Fruit fly (Drosophila melanogaster) Kc167 (cell line): ENCODE results near the gene CG34263.

ENCODE experiments used
- Myc ChIP-seq: fragments of >200 bp; optimal IDR thresholded peaks from 2 replicates; lab custom pipeline; 2017; ENCODE audit warnings: missing external identifiers
- Sin3A ChIP-seq: fragments of >200 bp; optimal IDR thresholded peaks from 2 replicates; lab custom pipeline; 2018; ENCODE audit warnings: missing external identifiers
- h ChIP-seq: fragments of >200 bp; optimal IDR thresholded peaks from 3 replicates; lab custom pipeline; 2018; ENCODE audit warnings: missing external identifiers
- insv ChIP-seq: fragments of >200 bp; optimal IDR thresholded peaks from 3 replicates; lab custom pipeline; 2018; ENCODE audit warnings: missing external identifiers
- psq ChIP-seq: fragments of >200 bp; optimal IDR thresholded peaks from 2 replicates; lab custom pipeline; 2017; ENCODE audit warnings: missing external identifiers
- ttk ChIP-seq: sonication (Bioruptor generic); optimal IDR thresholded peaks from 2 replicates; lab custom pipeline; 2017; ENCODE audit warnings: missing external identifiers

Gene CG34263

dm6 chr3L:257618-258475 lies 7.9 kb downstream of the CG34263 start, which contains the start of the genes DIP2 and wac:
TSS of gene DIP2 (minus strand) at chr3L:257954.
TSS of gene wac (plus strand) at chr3L:258176.
- TF ChIP-seq psq (lab: Kevin White, UChicago): no peak
- TF ChIP-seq Myc: no peak
- no peak for TF ChIP-seq Sin3A (lab: Kevin White, UChicago)
- TF ChIP-seq h (lab: Kevin White, UChicago): no peak
- TF ChIP-seq ttk (lab: Kevin White, UChicago): no peak
- no peak for TF ChIP-seq insv (lab: Kevin White, UChicago)

- no peak for TF ChIP-seq ttk (lab: Kevin White, UChicago)
- no peak for TF ChIP-seq Sin3A (lab: Kevin White, UChicago)
- no peak for TF ChIP-seq insv (lab: Kevin White, UChicago)
- TF ChIP-seq h (lab: Kevin White, UChicago): no peak
- no peak for TF ChIP-seq Myc
- no peak for TF ChIP-seq psq (lab: Kevin White, UChicago)
Observed at dm6 chr3L:248226-248758, 17.4 kb downstream of the CG34263 start.

- no peak for TF ChIP-seq Sin3A (lab: Kevin White, UChicago)
- TF ChIP-seq psq (lab: Kevin White, UChicago): no peak
- no peak for TF ChIP-seq ttk (lab: Kevin White, UChicago)
- no peak for TF ChIP-seq h (lab: Kevin White, UChicago)
- no peak for TF ChIP-seq Myc
- TF ChIP-seq insv (lab: Kevin White, UChicago): no peak
Observed at dm6 chr3L:247482-248225, 18.1 kb downstream of the CG34263 start, which contains the start of gene mthl14. TSS of gene mthl14 (plus strand) at chr3L:247491.

dm6 chr3L:246644-247199 lies 19.0 kb downstream of the CG34263 start:
- TF ChIP-seq Myc (no peak), Sin3A (lab: Kevin White, UChicago) (no peak), ttk (lab: Kevin White, UChicago) (no peak), psq (lab: Kevin White, UChicago) (no peak), h (lab: Kevin White, UChicago) (no peak), insv (lab: Kevin White, UChicago) (no peak)

dm6 chr3L:234337-234736 lies 31.4 kb downstream of the CG34263 start:
- TF ChIP-seq Sin3A (lab: Kevin White, UChicago) (no peak), insv (lab: Kevin White, UChicago) (no peak), Myc (no peak), ttk (lab: Kevin White, UChicago) (no peak), h (lab: Kevin White, UChicago) (no peak), psq (lab: Kevin White, UChicago) (no peak)

dm6 chr3L:233251-233650 lies 32.5 kb downstream of the CG34263 start, which contains the start of gene CG34453:
TSS of gene CG34453 (minus strand) at chr3L:233351.
- TF ChIP-seq Myc (no peak), insv (lab: Kevin White, UChicago) (no peak), Sin3A (lab: Kevin White, UChicago) (no peak), ttk (lab: Kevin White, UChicago) (no peak), psq (lab: Kevin White, UChicago) (no peak), h (lab: Kevin White, UChicago) (no peak)

- TF ChIP-seq Sin3A (lab: Kevin White, UChicago): no peak
- no peak for TF ChIP-seq h (lab: Kevin White, UChicago)
- no peak for TF ChIP-seq ttk (lab: Kevin White, UChicago)
- no peak for TF ChIP-seq Myc
- TF ChIP-seq psq (lab: Kevin White, UChicago): no peak
- TF ChIP-seq insv (lab: Kevin White, UChicago): no peak
Observed at dm6 chr3L:232267-232666, 33.4 kb downstream of the CG34263 start, which contains the start of gene CG34454. TSS of gene CG34454 (minus strand) at chr3L:232350.

dm6 chr3L:231504-231903 lies 34.2 kb downstream of the CG34263 start, which contains the start of gene CG42846:
TSS of gene CG42846 (minus strand) at chr3L:231604.
- TF ChIP-seq Myc (no peak), Sin3A (lab: Kevin White, UChicago) (no peak), psq (lab: Kevin White, UChicago) (no peak), h (lab: Kevin White, UChicago) (no peak), insv (lab: Kevin White, UChicago) (no peak), ttk (lab: Kevin White, UChicago) (no peak)

- TF ChIP-seq h (lab: Kevin White, UChicago) (no peak), Sin3A (lab: Kevin White, UChicago) (no peak), ttk (lab: Kevin White, UChicago) (no peak), insv (lab: Kevin White, UChicago) (no peak), Myc (no peak), psq (lab: Kevin White, UChicago) (no peak)
Observed at dm6 chr3L:225120-225519, 40.6 kb downstream of the CG34263 start.

dm6 chr3L:224004-224951 lies 41.4 kb downstream of the CG34263 start:
- no peak for TF ChIP-seq h (lab: Kevin White, UChicago)
- TF ChIP-seq Myc: no peak
- no peak for TF ChIP-seq Sin3A (lab: Kevin White, UChicago)
- no peak for TF ChIP-seq insv (lab: Kevin White, UChicago)
- TF ChIP-seq ttk (lab: Kevin White, UChicago): no peak
- TF ChIP-seq psq (lab: Kevin White, UChicago): no peak
